Worm (Caenorhabditis elegans) whole organism, L4/young adult: Measurements from ENCODE around the gene fbxa-67.

Source experiments
- W03F9.2 ChIP-seq: fragments of 150-350 bp; optimal IDR thresholded peaks from 2 replicates; lab custom pipeline; 2014; ENCODE audit warnings: missing biosample characterization, missing genetic modification characterization
- dao-5 ChIP-seq: sonication (generic microtip); optimal IDR thresholded peaks from 2 replicates; lab custom pipeline; 2016; ENCODE audit warnings: missing genotype, missing genetic modification characterization, moderate library complexity, missing compliant biosample characterization
- him-1 ChIP-seq: sonication (generic microtip); optimal IDR thresholded peaks from 2 replicates; lab custom pipeline; 2016; ENCODE audit warnings: missing genotype, missing genetic modification reagents, missing genetic modification characterization, missing compliant biosample characterization

Gene fbxa-67

ce11 chrIII:901600-902250 lies 48.7 kb downstream of the fbxa-67 start:
- TF ChIP-seq W03F9.2 (tag; lab: Kevin White, UChicago) (no peak), dao-5 (tag; lab: Kevin White, UChicago) (no peak), him-1 (tag; lab: Kevin White, UChicago) (no peak)

DNA sequence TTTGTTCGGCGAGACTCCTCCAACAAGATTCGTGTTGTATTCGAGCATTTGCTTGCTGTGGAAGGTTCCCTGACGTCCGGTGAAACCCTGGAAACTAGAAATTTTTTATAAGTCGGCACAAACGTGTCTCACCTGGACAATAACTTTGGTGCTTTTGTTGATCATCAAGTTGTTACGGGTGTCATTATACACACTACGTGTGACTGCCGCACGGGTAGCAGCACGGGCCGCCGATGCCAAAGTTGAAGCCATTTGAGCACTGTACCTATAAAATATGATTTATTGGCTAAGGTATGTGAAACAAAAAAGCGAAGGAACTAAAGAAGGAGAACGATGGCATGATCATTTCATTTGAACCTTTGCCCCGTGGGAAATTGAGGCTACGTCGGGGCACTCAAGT lies 49.3 kb downstream of the fbxa-67 start, which contains the start of gene sucl-2:
Gene sucl-2 (minus strand): TSS at position 265 of the 400 bp plus-strand sequence.
- TF ChIP-seq W03F9.2 (tag; lab: Kevin White, UChicago) (no peak), him-1 (tag; lab: Kevin White, UChicago) (no peak), dao-5 (tag; lab: Kevin White, UChicago) (no peak)

DNA sequence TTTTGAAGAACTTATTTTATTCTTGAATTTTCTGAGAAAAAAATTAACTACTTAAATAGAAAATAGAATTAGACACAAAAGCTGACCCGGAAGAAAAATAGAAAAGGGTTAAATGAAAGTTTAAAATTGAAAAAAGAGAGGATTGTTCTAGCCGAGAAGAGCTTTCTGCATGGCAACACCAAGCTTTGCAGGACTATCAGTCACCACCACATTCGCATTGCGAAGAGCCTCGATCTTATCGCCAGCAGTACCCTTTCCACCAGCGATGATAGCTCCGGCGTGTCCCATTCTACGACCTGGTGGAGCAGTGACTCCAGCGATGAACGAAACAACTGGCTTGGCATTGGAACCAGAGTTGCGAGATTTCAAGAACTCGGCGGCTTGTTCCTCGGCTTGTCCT lies 50.3 kb downstream of the fbxa-67 start:
- TF ChIP-seq W03F9.2 (tag; lab: Kevin White, UChicago) (no peak), dao-5 (tag; lab: Kevin White, UChicago) (no peak), him-1 (tag; lab: Kevin White, UChicago) (no peak)
